Fruit fly (Drosophila melanogaster) whole organism, embryonic: ENCODE data around the gene CG8369.

ENCODE experiments used
- CG10274 ChIP-seq: fragments of 200-800 bp; sonication (Bioruptor generic); optimal IDR thresholded peaks from 3 replicates; lab custom pipeline; 2017; ENCODE audit warnings: missing biosample characterization, mild to moderate bottlenecking, missing genetic modification characterization
- CG10565 ChIP-seq: fragments of 200-800 bp; sonication (Bioruptor generic); optimal IDR thresholded peaks from 3 replicates; lab custom pipeline; 2016; ENCODE audit warnings: missing biosample characterization, mild to moderate bottlenecking, missing genetic modification characterization
- CG12769 ChIP-seq: fragments of 200-800 bp; sonication (Bioruptor generic); optimal IDR thresholded peaks from 2 replicates; lab custom pipeline; 2019; ENCODE audit warnings: missing biosample characterization, mild to moderate bottlenecking, missing genetic modification characterization, moderate library complexity
- CG14965 ChIP-seq: fragments of 200-800 bp; sonication (Bioruptor generic); optimal IDR thresholded peaks from 2 replicates; lab custom pipeline; 2016; ENCODE audit warnings: missing biosample characterization, missing genetic modification characterization, borderline replicate concordance
- CG18011 ChIP-seq: fragments of 200-800 bp; sonication (Bioruptor generic); optimal IDR thresholded peaks from 2 replicates; lab custom pipeline; 2017; ENCODE audit warnings: missing biosample characterization, missing genetic modification characterization, mild to moderate bottlenecking, moderate library complexity, missing genotype
- CG1832 ChIP-seq: fragments of 200-800 bp; sonication (Bioruptor generic); optimal IDR thresholded peaks from 2 replicates; lab custom pipeline; 2017; ENCODE audit warnings: missing biosample characterization, mild to moderate bottlenecking, missing genetic modification characterization, inconsistent platforms
- CG18599 ChIP-seq: fragments of 200-800 bp; sonication (Bioruptor generic); optimal IDR thresholded peaks from 3 replicates; lab custom pipeline; 2017; ENCODE audit warnings: missing biosample characterization, missing genetic modification characterization, mild to moderate bottlenecking, moderate library complexity, missing genetic modification reagents
- CG18619 ChIP-seq: fragments of 200-800 bp; sonication (Bioruptor generic); optimal IDR thresholded peaks from 3 replicates; lab custom pipeline; 2017; ENCODE audit warnings: missing biosample characterization, mild to moderate bottlenecking, missing genetic modification characterization
- CG2712 ChIP-seq: fragments of 200-800 bp; optimal IDR thresholded peaks from 3 replicates; lab custom pipeline; 2019; ENCODE audit warnings: missing biosample characterization, mild to moderate bottlenecking, missing genetic modification characterization, moderate library complexity
- CG31388 ChIP-seq: fragments of 200-800 bp; sonication (Bioruptor generic); optimal IDR thresholded peaks from 2 replicates; lab custom pipeline; 2016; ENCODE audit warnings: missing biosample characterization, missing genetic modification characterization
- CG34224 ChIP-seq: fragments of 200-800 bp; sonication (Bioruptor generic); IDR thresholded peaks from 3 replicates; pipeline ENCODE4 v1.3.6; 2022; ENCODE audit warnings: missing biosample characterization, missing genetic modification characterization; ENCODE audit not compliant: partially characterized antibody
- CG4854 ChIP-seq: fragments of 200-800 bp; sonication (Bioruptor generic); optimal IDR thresholded peaks from 2 replicates; lab custom pipeline; 2016; ENCODE audit warnings: missing biosample characterization, missing genetic modification characterization, inconsistent platforms
- CG6254 ChIP-seq: fragments of 200-800 bp; sonication (Bioruptor generic); optimal IDR thresholded peaks from 3 replicates; lab custom pipeline; 2017; ENCODE audit warnings: mild to moderate bottlenecking, missing biosample characterization, missing genetic modification reagents, missing genetic modification characterization
- CG8388 ChIP-seq: fragments of 200-800 bp; sonication (Bioruptor generic); optimal IDR thresholded peaks from 2 replicates; lab custom pipeline; 2019; ENCODE audit warnings: missing biosample characterization, mild to moderate bottlenecking, missing genetic modification characterization, moderate library complexity
- CG9727 ChIP-seq: fragments of 200-800 bp; sonication (Bioruptor generic); optimal IDR thresholded peaks from 3 replicates; lab custom pipeline; 2017; ENCODE audit warnings: missing biosample characterization, mild to moderate bottlenecking, missing genetic modification characterization
- CrebB ChIP-seq: fragments of 200-800 bp; sonication (Bioruptor generic); optimal IDR thresholded peaks from 3 replicates; lab custom pipeline; 2018; ENCODE audit warnings: missing biosample characterization, mild to moderate bottlenecking, missing genetic modification characterization
- Dek ChIP-seq: fragments of 200-800 bp; sonication (Bioruptor generic); optimal IDR thresholded peaks from 3 replicates; lab custom pipeline; 2019; ENCODE audit warnings: missing biosample characterization, mild to moderate bottlenecking, missing genetic modification characterization, moderate library complexity
- Doc3 ChIP-seq: fragments of 200-800 bp; sonication (Bioruptor generic); IDR thresholded peaks from 3 replicates; pipeline ENCODE4 v1.3.6; 2022; ENCODE audit warnings: missing biosample characterization, missing genetic modification characterization; ENCODE audit not compliant: partially characterized antibody
- ERR ChIP-seq: fragments of 200-800 bp; sonication (Bioruptor generic); optimal IDR thresholded peaks from 2 replicates; lab custom pipeline; 2016; ENCODE audit warnings: missing biosample characterization, missing genetic modification characterization
- HLH4C ChIP-seq: fragments of 200-800 bp; sonication (Bioruptor generic); IDR thresholded peaks from 3 replicates; pipeline ENCODE4 v1.3.6; 2022; ENCODE audit warnings: missing biosample characterization, missing genetic modification characterization; ENCODE audit not compliant: partially characterized antibody
- Max ChIP-seq: fragments of 200-800 bp; sonication (Bioruptor generic); optimal IDR thresholded peaks from 2 replicates; lab custom pipeline; 2016; ENCODE audit warnings: missing biosample characterization, mild to moderate bottlenecking, missing genetic modification characterization
- Mes4 ChIP-seq: fragments of 200-800 bp; sonication (Bioruptor generic); optimal IDR thresholded peaks from 2 replicates; lab custom pipeline; 2016; ENCODE audit warnings: missing biosample characterization, missing genetic modification characterization
- Nf-YC ChIP-seq: fragments of 200-800 bp; optimal IDR thresholded peaks from 3 replicates; lab custom pipeline; 2019; ENCODE audit warnings: missing biosample characterization, mild to moderate bottlenecking, missing genetic modification characterization, moderate library complexity
- Opbp ChIP-seq: fragments of 200-800 bp; sonication (Bioruptor generic); IDR thresholded peaks from 3 replicates; pipeline ENCODE4 v1.3.6; 2022; ENCODE audit warnings: missing biosample characterization, missing genetic modification characterization; ENCODE audit not compliant: partially characterized antibody
- Six4 ChIP-seq: fragments of 200-800 bp; sonication (Bioruptor generic); optimal IDR thresholded peaks from 2 replicates; lab custom pipeline; 2016; ENCODE audit warnings: missing biosample characterization, missing genetic modification characterization
- Xbp1 ChIP-seq: fragments of 200-800 bp; sonication (Bioruptor generic); optimal IDR thresholded peaks from 3 replicates; lab custom pipeline; 2016; ENCODE audit warnings: missing biosample characterization, mild to moderate bottlenecking, missing genetic modification characterization
- ac ChIP-seq: fragments of 200-800 bp; sonication (Bioruptor generic); optimal IDR thresholded peaks from 3 replicates; lab custom pipeline; 2017; ENCODE audit warnings: missing biosample characterization, mild to moderate bottlenecking, missing genetic modification characterization
- disco-r ChIP-seq: fragments of 200-800 bp; sonication (Bioruptor generic); optimal IDR thresholded peaks from 2 replicates; lab custom pipeline; 2016; ENCODE audit warnings: missing biosample characterization, missing genetic modification characterization
- en ChIP-seq: fragments of 200-800 bp; sonication (Bioruptor generic); optimal IDR thresholded peaks from 2 replicates; lab custom pipeline; 2016; ENCODE audit warnings: missing biosample characterization, missing genetic modification characterization
- exex ChIP-seq: fragments of 200-800 bp; sonication (Bioruptor generic); optimal IDR thresholded peaks from 4 replicates; lab custom pipeline; 2018; ENCODE audit warnings: missing biosample characterization, mild to moderate bottlenecking, missing genetic modification characterization, moderate library complexity
- ftz-f1 ChIP-seq: fragments of 200-800 bp; sonication (Bioruptor generic); optimal IDR thresholded peaks from 2 replicates; lab custom pipeline; 2016; ENCODE audit warnings: missing biosample characterization, missing genetic modification characterization
- gfzf ChIP-seq: fragments of 200-800 bp; sonication (Bioruptor generic); optimal IDR thresholded peaks from 2 replicates; lab custom pipeline; 2016; ENCODE audit warnings: missing biosample characterization, mild to moderate bottlenecking, missing genetic modification characterization, moderate library complexity
- grn ChIP-seq: fragments of 200-800 bp; sonication (Bioruptor generic); optimal IDR thresholded peaks from 3 replicates; lab custom pipeline; 2017; ENCODE audit warnings: missing biosample characterization, missing genetic modification characterization
- hb ChIP-seq: fragments of 200-800 bp; sonication (Bioruptor generic); IDR thresholded peaks from 3 replicates; pipeline ENCODE4 v1.3.6; 2022; ENCODE audit warnings: missing biosample characterization, missing genetic modification characterization; ENCODE audit not compliant: partially characterized antibody
- her ChIP-seq: fragments of 200-800 bp; sonication (Bioruptor generic); optimal IDR thresholded peaks from 2 replicates; lab custom pipeline; 2016; ENCODE audit warnings: missing biosample characterization, missing genetic modification characterization
- hkb ChIP-seq, 2 experiments: fragments of 200-800 bp in 1 of 2; fragments of >200 bp in 1 of 2; sonication (Bioruptor generic) in 1 of 2; IDR thresholded peaks in 1 of 2; optimal IDR thresholded peaks in 1 of 2; 2 replicates each; pipeline versions ENCODE4 v1.3.6 to Lab custom; 2017 to 2022; ENCODE audit warnings: missing biosample characterization in 1 of 2, missing genetic modification characterization in 1 of 2
- inv ChIP-seq: fragments of 200-800 bp; sonication (Bioruptor generic); IDR thresholded peaks from 2 replicates; pipeline ENCODE4 v1.3.6; 2022; ENCODE audit warnings: missing biosample characterization, missing genetic modification characterization; ENCODE audit not compliant: partially characterized antibody
- kay ChIP-seq: fragments of 200-800 bp; sonication (Bioruptor generic); optimal IDR thresholded peaks from 2 replicates; lab custom pipeline; 2016; ENCODE audit warnings: missing biosample characterization, missing genetic modification characterization
- lola ChIP-seq, 3 experiments: fragments of >200 bp in 2 of 3; fragments of 200-800 bp in 1 of 3; sonication (Bioruptor generic) in 1 of 3; optimal IDR thresholded peaks; 2 replicates each; lab custom pipeline; 2017 to 2019; ENCODE audit warnings: missing biosample characterization in 3 of 3, missing genetic modification characterization in 3 of 3, mild to moderate bottlenecking in 1 of 3, moderate library complexity in 1 of 3
- pita ChIP-seq: fragments of 200-800 bp; sonication (Bioruptor generic); optimal IDR thresholded peaks from 2 replicates; lab custom pipeline; 2017; ENCODE audit warnings: missing biosample characterization, mild to moderate bottlenecking, missing genetic modification characterization
- sc ChIP-seq, 3 experiments: fragments of >200 bp in 2 of 3; fragments of 200-800 bp in 1 of 3; sonication (Bioruptor generic) in 1 of 3; optimal IDR thresholded peaks; 2 replicates in 2 of 3; 3 replicates in 1 of 3; lab custom pipeline; 2017; ENCODE audit warnings: mild to moderate bottlenecking in 1 of 3, missing biosample characterization in 1 of 3, missing genetic modification characterization in 1 of 3, missing genetic modification reagents in 1 of 3
- sens-2 ChIP-seq: fragments of 200-800 bp; sonication (Bioruptor generic); IDR thresholded peaks from 2 replicates; pipeline ENCODE4 v1.3.6; 2022; ENCODE audit warnings: missing biosample characterization, missing genetic modification characterization
- tll ChIP-seq, 2 experiments: fragments of 200-800 bp in 1 of 2; fragments of >200 bp in 1 of 2; sonication (Bioruptor generic) in 1 of 2; optimal IDR thresholded peaks; 2 replicates each; lab custom pipeline; 2017 to 2019; ENCODE audit warnings: missing biosample characterization in 2 of 2, missing genetic modification characterization in 2 of 2, mild to moderate bottlenecking in 1 of 2, moderate library complexity in 1 of 2
- toy ChIP-seq: fragments of 200-800 bp; sonication (Bioruptor generic); IDR thresholded peaks from 2 replicates; pipeline ENCODE4 v1.3.6; 2022; ENCODE audit warnings: missing biosample characterization, missing genetic modification characterization

The CG8369 gene

DNA sequence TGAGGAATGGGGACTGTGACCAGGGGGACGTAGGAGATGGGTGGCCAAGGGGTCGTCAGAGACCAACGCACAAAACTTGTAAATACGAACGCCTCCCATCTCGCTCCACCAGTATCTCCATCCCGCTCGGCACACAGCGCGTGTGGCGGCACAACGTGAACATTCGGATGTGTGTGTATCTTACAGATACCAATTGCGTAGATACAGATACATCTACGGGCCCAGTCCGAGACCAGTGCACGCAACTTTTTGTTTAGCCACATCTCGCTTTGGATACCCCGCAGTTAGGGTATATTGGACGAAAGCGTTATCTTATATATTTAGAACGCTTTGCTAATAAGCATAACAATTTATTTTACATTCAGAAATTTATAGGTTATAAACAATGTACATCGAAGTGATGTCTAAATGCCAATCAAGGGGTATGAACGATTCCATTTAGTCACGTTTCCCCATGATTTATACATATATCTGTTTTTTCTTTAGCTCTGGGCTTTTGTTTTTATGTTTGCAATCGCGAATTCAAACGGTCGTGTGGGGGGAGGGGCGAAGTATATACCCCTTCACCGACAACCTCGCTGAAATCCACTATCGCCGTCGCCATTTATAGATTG lies 10.4 kb upstream of the CG8369 start (continued):
- TF ChIP-seq CG31388 (GFP tag; lab: Kevin White, UChicago): peak; percentile 97
- TF ChIP-seq CG2712 (tag; lab: Kevin White, UChicago): peak; percentile 99
- TF ChIP-seq Nf-YC: peak; percentile 88
- peak; percentile 89 for TF ChIP-seq CG14965 (GFP tag; lab: Kevin White, UChicago)
- TF ChIP-seq her (GFP tag; lab: Kevin White, UChicago): peak; percentile 96
- TF ChIP-seq HLH4C (GFP tag; lab: Robert Waterston, UW): no peak
- no peak; the same call in 2 of the 3 replicates for TF ChIP-seq CG34224 (GFP tag; lab: Robert Waterston, UW)
- peak in 1 of 3 experiments; percentile 97 for TF ChIP-seq lola (GFP tag; optimal IDR thresholded peaks at IDR 0.05; lab: Kevin White, UChicago)
- TF ChIP-seq CG18599 (GFP tag; lab: Kevin White, UChicago): peak; percentile 99
- peak; percentile 98 for TF ChIP-seq Max (GFP tag; lab: Kevin White, UChicago)
- peak; percentile 98 for TF ChIP-seq kay (GFP tag; lab: Kevin White, UChicago)
- peak; percentile 99 for TF ChIP-seq Xbp1 (GFP tag; lab: Kevin White, UChicago)
- TF ChIP-seq Mes4 (GFP tag; lab: Kevin White, UChicago): peak; percentile 98
- TF ChIP-seq ERR (GFP tag; lab: Kevin White, UChicago): peak; percentile 98
- no peak for TF ChIP-seq sc (optimal IDR thresholded peaks at IDR 0.05; lab: Kevin White, UChicago)
- peak; percentile 96 for TF ChIP-seq sc (GFP tag; optimal IDR thresholded peaks at IDR 0.05; lab: Kevin White, UChicago)
- TF ChIP-seq hkb (optimal IDR thresholded peaks at IDR 0.05; lab: Kevin White, UChicago): no peak
- TF ChIP-seq hkb (GFP tag; IDR thresholded peaks at IDR 0.05; lab: Robert Waterston, UW): peak; percentile 99
- TF ChIP-seq CG4854 (GFP tag; lab: Kevin White, UChicago): peak; percentile 98
- peak; percentile 99 for TF ChIP-seq CG18619 (GFP tag; lab: Kevin White, UChicago)
- peak; percentile 94 for TF ChIP-seq exex (tag; lab: Kevin White, UChicago)

dm6 chr3R:8812342-8812966 lies 9.4 kb upstream of the CG8369 start:
- TF ChIP-seq CG18599 (GFP tag; lab: Kevin White, UChicago) (peak; percentile 38), toy (GFP tag; lab: Robert Waterston, UW) (peak; percentile 41; the same call in 1 of the 2 replicates), grn (GFP tag; lab: Kevin White, UChicago) (peak; percentile 50), CrebB (tag; lab: Kevin White, UChicago) (no peak), CG12769 (tag; lab: Kevin White, UChicago) (peak; percentile 46), pita (GFP tag; lab: Kevin White, UChicago) (no peak), CG8388 (peak; percentile 16), tll (GFP tag; optimal IDR thresholded peaks at IDR 0.05; lab: Kevin White, UChicago) (no peak), en (GFP tag; lab: Kevin White, UChicago) (no peak), CG31388 (GFP tag; lab: Kevin White, UChicago) (no peak), Doc3 (GFP tag; lab: Robert Waterston, UW) (no peak), CG9727 (GFP tag; lab: Kevin White, UChicago) (peak; percentile 36), inv (GFP tag; lab: Robert Waterston, UW) (no peak), Opbp (no peak), CG10565 (GFP tag; lab: Kevin White, UChicago) (no peak), Six4 (GFP tag; lab: Kevin White, UChicago) (peak; percentile 14), CG6254 (GFP tag; lab: Kevin White, UChicago) (peak; percentile 12), ac (no peak), gfzf (GFP tag; lab: Kevin White, UChicago) (no peak), sens-2 (GFP tag; lab: Robert Waterston, UW) (no peak), CG10274 (no peak), disco-r (GFP tag; lab: Kevin White, UChicago) (no peak), hb (GFP tag; lab: Robert Waterston, UW) (no peak), ftz-f1 (GFP tag; lab: Kevin White, UChicago) (no peak), Dek (tag; lab: Kevin White, UChicago) (no peak), CG18011 (GFP tag; lab: Kevin White, UChicago) (peak; percentile 16), CG1832 (no peak)
